Fruit fly (Drosophila melanogaster): ENCODE data around the gene CG6126.
"Not testable (repeated sequence)": the region's sequence is repeated elsewhere in the genome, so short reads cannot be mapped to it uniquely, and the experiment has no call there.

CG6126 gene

dm6 chr3R:16190782-16191181 is 12.1 kb downstream of the CG6126 start:
- TF ChIP-seq pan (optimal IDR thresholded peaks at IDR 0.05) (no peak), psq (optimal IDR thresholded peaks at IDR 0.05) (no peak)

dm6 chr3R:16190183-16190763 is 12.6 kb downstream of the CG6126 start:
- TF ChIP-seq CG8478 (optimal IDR thresholded peaks at IDR 0.05), result no peak
- TF ChIP-seq EcR (GFP tag; optimal IDR thresholded peaks at IDR 0.05), result no peak
- TF ChIP-seq pan (optimal IDR thresholded peaks at IDR 0.05), result no peak
- TF ChIP-seq usp (GFP tag; optimal IDR thresholded peaks at IDR 0.05), result no peak
- TF ChIP-seq psq (optimal IDR thresholded peaks at IDR 0.05), result no peak
- TF ChIP-seq Dll (optimal IDR thresholded peaks at IDR 0.05), result no peak

- TF ChIP-seq CG8478 (optimal IDR thresholded peaks at IDR 0.05); usp (GFP tag; optimal IDR thresholded peaks at IDR 0.05); psq (optimal IDR thresholded peaks at IDR 0.05): not testable (repeated sequence)
Observed at dm6 chr3R:16189464-16189863, 13.4 kb downstream of the CG6126 start, which contains the start of gene Bin1. TSS of gene Bin1 (minus strand) at chr3R:16189564.

- no peak for TF ChIP-seq psq (optimal IDR thresholded peaks at IDR 0.05)
- no peak for TF ChIP-seq Dll (optimal IDR thresholded peaks at IDR 0.05)
- TF ChIP-seq CG8478 (optimal IDR thresholded peaks at IDR 0.05), result no peak
- no peak for TF ChIP-seq usp (GFP tag; optimal IDR thresholded peaks at IDR 0.05)
- no peak for TF ChIP-seq pan (optimal IDR thresholded peaks at IDR 0.05)
- no peak for TF ChIP-seq EcR (GFP tag; optimal IDR thresholded peaks at IDR 0.05)
Observed at dm6 chr3R:16187737-16188136, 15.1 kb downstream of the CG6126 start.

dm6 chr3R:16186791-16187681 is 15.8 kb downstream of the CG6126 start, which contains the start of gene sra:
TSS of gene sra (plus strand) at chr3R:16186999.
- no peak for TF ChIP-seq pan (optimal IDR thresholded peaks at IDR 0.05)

- TF ChIP-seq EcR (GFP tag; optimal IDR thresholded peaks at IDR 0.05), result peak in 1 of 2 experiments; percentile 23
- no peak for TF ChIP-seq CG8478 (optimal IDR thresholded peaks at IDR 0.05)
Observed at dm6 chr3R:16182269-16182875, 20.5 kb downstream of the CG6126 start.

dm6 chr3R:16180476-16181070 is 22.3 kb downstream of the CG6126 start, which contains the start of gene CG8927:
TSS of gene CG8927 (plus strand) at chr3R:16181020.
- TF ChIP-seq usp (GFP tag; optimal IDR thresholded peaks at IDR 0.05), result no peak
- no peak for TF ChIP-seq EcR (GFP tag; optimal IDR thresholded peaks at IDR 0.05)
- no peak for TF ChIP-seq psq (optimal IDR thresholded peaks at IDR 0.05)
- no peak for TF ChIP-seq CG8478 (optimal IDR thresholded peaks at IDR 0.05)
- no peak for TF ChIP-seq pan (optimal IDR thresholded peaks at IDR 0.05)
- no peak for TF ChIP-seq Dll (optimal IDR thresholded peaks at IDR 0.05)

- TF ChIP-seq usp (GFP tag; optimal IDR thresholded peaks at IDR 0.05) (no peak), CG8478 (optimal IDR thresholded peaks at IDR 0.05) (no peak), Dll (optimal IDR thresholded peaks at IDR 0.05) (no peak), psq (optimal IDR thresholded peaks at IDR 0.05) (no peak), pan (optimal IDR thresholded peaks at IDR 0.05) (no peak), EcR (GFP tag; optimal IDR thresholded peaks at IDR 0.05) (no peak)
Observed at dm6 chr3R:16176526-16176925, 26.4 kb downstream of the CG6126 start.

- TF ChIP-seq EcR (GFP tag; optimal IDR thresholded peaks at IDR 0.05), result no peak
- TF ChIP-seq Dll (optimal IDR thresholded peaks at IDR 0.05), result no peak
- no peak for TF ChIP-seq pan (optimal IDR thresholded peaks at IDR 0.05)
- TF ChIP-seq CG8478 (optimal IDR thresholded peaks at IDR 0.05), result no peak
- no peak for TF ChIP-seq usp (GFP tag; optimal IDR thresholded peaks at IDR 0.05)
- TF ChIP-seq psq (optimal IDR thresholded peaks at IDR 0.05), result no peak
Observed at dm6 chr3R:16173500-16173899, 29.4 kb downstream of the CG6126 start.

dm6 chr3R:16171747-16172146 is 31.1 kb downstream of the CG6126 start, which contains the start of gene CG8925:
TSS of gene CG8925 (plus strand) at chr3R:16171991.
- TF ChIP-seq pan (optimal IDR thresholded peaks at IDR 0.05) (no peak), Dll (optimal IDR thresholded peaks at IDR 0.05) (no peak), usp (GFP tag; optimal IDR thresholded peaks at IDR 0.05) (no peak), EcR (GFP tag; optimal IDR thresholded peaks at IDR 0.05) (no peak), psq (optimal IDR thresholded peaks at IDR 0.05) (no peak), CG8478 (optimal IDR thresholded peaks at IDR 0.05) (no peak)

dm6 chr3R:16168088-16168487 is 34.8 kb downstream of the CG6126 start:
- TF ChIP-seq EcR (GFP tag; optimal IDR thresholded peaks at IDR 0.05) (no peak), usp (GFP tag; optimal IDR thresholded peaks at IDR 0.05) (no peak), pan (optimal IDR thresholded peaks at IDR 0.05) (no peak), CG8478 (optimal IDR thresholded peaks at IDR 0.05) (no peak), psq (optimal IDR thresholded peaks at IDR 0.05) (no peak), Dll (optimal IDR thresholded peaks at IDR 0.05) (no peak)

Data from whole organism.